Worm (Caenorhabditis elegans): ENCODE measurements around the gene oac-11.
"Not testable (repeated sequence)": the region's sequence is repeated elsewhere in the genome, so short reads cannot be mapped to it uniquely, and the experiment has no call there.

DNA sequence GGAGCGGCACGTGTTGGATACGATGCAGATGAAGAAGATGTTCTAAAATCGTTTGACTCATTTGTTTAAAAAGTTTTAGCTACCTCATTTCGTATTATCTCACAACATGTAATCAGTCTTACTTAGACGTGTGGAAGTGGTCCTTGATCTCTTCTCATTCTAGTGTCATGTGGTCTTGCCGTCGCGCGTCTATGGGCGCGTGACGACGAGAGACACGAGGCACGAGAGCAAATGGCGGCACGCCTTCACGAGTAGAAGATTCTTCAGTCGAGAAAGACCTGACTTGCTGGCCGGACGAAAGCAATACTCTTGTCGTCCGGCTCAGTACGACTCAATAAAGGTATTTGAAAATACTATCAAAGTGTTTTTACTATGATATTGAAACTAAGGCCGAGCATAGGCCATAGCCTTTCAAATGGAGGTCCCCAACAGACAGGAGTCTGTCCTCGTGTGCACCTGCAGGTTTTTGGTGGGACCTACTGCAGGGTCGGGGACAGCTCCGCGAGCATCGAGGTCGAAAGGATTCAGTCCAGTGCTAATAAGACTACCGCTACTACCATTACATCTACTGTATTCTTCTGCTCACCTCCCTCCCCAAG is 44.4 kb downstream of the oac-11 start, which contains the start of gene fbxa-24:
- not testable (repeated sequence) for TF ChIP-seq nhr-28, ceh-82, unc-39 (tag; optimal IDR thresholded peaks at IDR 0.05)
